Fruit fly (Drosophila melanogaster): ENCODE measurements around the gene Svil.

Gene Svil

DNA sequence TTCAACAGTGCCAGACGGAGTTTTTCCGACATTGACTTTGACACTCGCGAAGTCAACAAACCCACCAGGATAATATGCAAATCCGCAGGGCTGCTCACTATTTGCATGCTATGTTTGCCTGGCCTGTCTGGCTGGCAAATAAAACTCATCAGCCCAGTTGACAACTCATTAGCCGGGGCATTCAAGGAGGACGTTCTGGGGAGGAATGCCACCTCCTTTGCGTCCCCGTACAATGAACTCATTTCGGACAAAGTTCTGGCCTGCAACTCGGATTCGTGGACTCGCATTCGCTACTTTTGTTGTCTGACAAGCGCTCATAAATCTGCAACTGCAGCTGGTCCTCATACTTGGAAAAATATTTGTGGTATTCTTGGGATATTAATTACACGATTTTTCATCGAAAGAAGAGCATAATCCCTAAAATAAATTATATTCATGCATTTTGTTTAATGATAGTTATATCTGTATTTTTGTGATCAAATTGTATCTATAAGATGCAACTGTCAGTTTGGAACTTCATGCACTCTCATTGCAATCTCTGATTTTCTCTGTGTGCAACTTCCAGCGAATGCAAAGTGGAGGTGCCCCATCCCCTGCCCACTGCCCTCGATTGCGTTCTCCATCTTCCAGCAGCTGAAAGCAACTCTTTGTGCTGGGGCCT is 93.4 kb downstream of the Svil start (continued):
- TF ChIP-seq OdsH (GFP tag; optimal IDR thresholded peaks at IDR 0.05) (peak; percentile 56), CG32006 (GFP tag; optimal IDR thresholded peaks at IDR 0.05) (peak; percentile 57), CG10631 (GFP tag; optimal IDR thresholded peaks at IDR 0.05) (peak; percentile 75), svp (GFP tag) (peak; percentile 72), Ets96B (tag; optimal IDR thresholded peaks at IDR 0.05) (peak; percentile 81), Sox102F (GFP tag; optimal IDR thresholded peaks at IDR 0.05) (peak; percentile 53), CG4318 (GFP tag; optimal IDR thresholded peaks at IDR 0.05) (no peak), CG11294 (GFP tag; IDR thresholded peaks at IDR 0.05) (no peak), fkh (GFP tag; optimal IDR thresholded peaks at IDR 0.05) (no peak), CG1621 (tag; optimal IDR thresholded peaks at IDR 0.05) (peak; percentile 29), CG31627 (GFP tag; optimal IDR thresholded peaks at IDR 0.05) (peak; percentile 43), Sox14 (GFP tag; optimal IDR thresholded peaks at IDR 0.05) (peak; percentile 78), Eip93F (GFP tag; optimal IDR thresholded peaks at IDR 0.05) (no peak), dsx (GFP tag; optimal IDR thresholded peaks at IDR 0.05; ENCODE audit: poor library complexity, severe bottlenecking) (peak; percentile 66), CG9139 (GFP tag; optimal IDR thresholded peaks at IDR 0.05) (peak; percentile 43), CG8632 (GFP tag; optimal IDR thresholded peaks at IDR 0.05) (peak; percentile 51), fd59A (GFP tag; optimal IDR thresholded peaks at IDR 0.05) (peak; percentile 56), pdm3 (GFP tag; optimal IDR thresholded peaks at IDR 0.05) (peak; percentile 64), ss (GFP tag; optimal IDR thresholded peaks at IDR 0.05) (peak; percentile 61 to 76), Sox15 (GFP tag; optimal IDR thresholded peaks at IDR 0.05) (peak; percentile 10), lz (GFP tag; optimal IDR thresholded peaks at IDR 0.05) (peak; percentile 34), salr (GFP tag; optimal IDR thresholded peaks at IDR 0.05) (peak; percentile 10 to 76), Gug (GFP tag; IDR thresholded peaks at IDR 0.05) (peak; percentile 51; the same call in 1 of the 2 replicates), Eip78C (GFP tag) (peak; percentile 92), Hr4 (GFP tag; optimal IDR thresholded peaks at IDR 0.05) (peak; percentile 49)

DNA sequence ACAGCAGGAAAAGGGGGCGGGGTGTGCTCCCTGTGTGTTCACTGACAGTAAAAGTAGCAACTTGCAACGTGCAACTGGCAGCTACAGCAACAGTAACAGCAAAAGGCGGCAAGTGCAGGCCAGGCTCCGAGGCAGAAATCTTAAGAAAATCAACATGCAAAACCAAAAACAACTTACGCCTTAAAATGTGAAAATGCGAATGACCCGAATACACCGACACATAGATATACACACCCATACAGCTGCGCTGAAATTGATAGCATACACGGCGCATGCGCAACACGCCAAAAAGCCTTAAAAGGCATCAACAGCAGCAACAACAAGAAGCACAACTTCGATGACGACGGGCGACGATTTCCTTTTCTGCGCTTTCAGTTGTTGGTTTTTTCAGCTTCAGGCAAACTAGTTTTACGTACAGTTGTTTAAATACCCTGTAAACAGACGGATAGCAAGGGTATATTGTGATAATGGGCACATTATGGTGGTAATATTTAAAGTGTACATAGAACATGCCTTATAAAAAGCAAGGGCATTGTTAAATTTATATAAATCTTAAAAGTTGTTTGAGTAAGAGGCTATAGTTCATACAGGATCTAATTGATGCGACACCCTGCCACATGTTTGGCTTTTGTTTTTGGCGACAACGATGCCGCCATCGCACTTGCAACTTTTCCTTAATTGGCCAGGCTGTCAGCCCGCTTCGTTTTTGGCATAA is 95.0 kb downstream of the Svil start:
- TF ChIP-seq CG31627 (GFP tag; optimal IDR thresholded peaks at IDR 0.05): peak; percentile 71
- TF ChIP-seq dac (GFP tag; optimal IDR thresholded peaks at IDR 0.05): peak; percentile 81
- TF ChIP-seq CG4318 (GFP tag; optimal IDR thresholded peaks at IDR 0.05): peak; percentile 89
- TF ChIP-seq CG15336 (GFP tag; IDR thresholded peaks at IDR 0.05): peak; percentile 97
- peak; percentile 89 for TF ChIP-seq CG6792 (GFP tag; optimal IDR thresholded peaks at IDR 0.05)
- peak; percentile 93 for TF ChIP-seq CG11762 (GFP tag; optimal IDR thresholded peaks at IDR 0.05; ENCODE audit: insufficient read depth)
- peak; percentile 63 to 78 for TF ChIP-seq ss (GFP tag; optimal IDR thresholded peaks at IDR 0.05)
- TF ChIP-seq Sox102F (GFP tag; optimal IDR thresholded peaks at IDR 0.05): peak; percentile 79
- TF ChIP-seq Smox (GFP tag; optimal IDR thresholded peaks at IDR 0.05): peak; percentile 78
- TF ChIP-seq CG6163 (GFP tag; IDR thresholded peaks at IDR 0.05): peak; percentile 95
- TF ChIP-seq Ets21C (GFP tag; optimal IDR thresholded peaks at IDR 0.05): peak; percentile 53
- TF ChIP-seq Blimp-1 (GFP tag; optimal IDR thresholded peaks at IDR 0.05): peak; percentile 21
- TF ChIP-seq Sox15 (GFP tag; optimal IDR thresholded peaks at IDR 0.05): peak; percentile 74
- peak; percentile 96 for TF ChIP-seq Hr4 (GFP tag; optimal IDR thresholded peaks at IDR 0.05)
- TF ChIP-seq CG34406 (GFP tag; optimal IDR thresholded peaks at IDR 0.05): peak; percentile 85
- peak; percentile 67 for TF ChIP-seq CG1621 (tag; optimal IDR thresholded peaks at IDR 0.05)
- TF ChIP-seq CG10669 (GFP tag; optimal IDR thresholded peaks at IDR 0.05): peak; percentile 82
- TF ChIP-seq Met (GFP tag; optimal IDR thresholded peaks at IDR 0.05): peak; percentile 79
- TF ChIP-seq CG11294 (GFP tag; IDR thresholded peaks at IDR 0.05): peak; percentile 88
- peak; percentile 91 for TF ChIP-seq svp (GFP tag)
- TF ChIP-seq CG8632 (GFP tag; optimal IDR thresholded peaks at IDR 0.05): peak; percentile 83
- peak; percentile 52 for TF ChIP-seq fd85E (GFP tag; optimal IDR thresholded peaks at IDR 0.05)
- TF ChIP-seq salr (GFP tag; optimal IDR thresholded peaks at IDR 0.05): peak; percentile 47 to 75
- peak; percentile 90 for TF ChIP-seq CG7368 (GFP tag; optimal IDR thresholded peaks at IDR 0.05)
- TF ChIP-seq CG9139 (GFP tag; optimal IDR thresholded peaks at IDR 0.05): peak; percentile 56
- peak; percentile 95 for TF ChIP-seq CG6276 (GFP tag; optimal IDR thresholded peaks at IDR 0.05)
- TF ChIP-seq acj6 (GFP tag; optimal IDR thresholded peaks at IDR 0.05): peak; percentile 88
- peak; percentile 80 for TF ChIP-seq esn (GFP tag; optimal IDR thresholded peaks at IDR 0.05)
- TF ChIP-seq Eip93F (GFP tag; optimal IDR thresholded peaks at IDR 0.05): peak; percentile 22
- peak; percentile 87 for TF ChIP-seq Ets96B (tag; optimal IDR thresholded peaks at IDR 0.05)
- TF ChIP-seq CG6808 (GFP tag; optimal IDR thresholded peaks at IDR 0.05): peak; percentile 75
- TF ChIP-seq CG8119 (GFP tag; IDR thresholded peaks at IDR 0.05): peak; percentile 96
- peak; percentile 84 for TF ChIP-seq CG8319 (GFP tag; optimal IDR thresholded peaks at IDR 0.05)
- peak; percentile 87 for TF ChIP-seq achi (GFP tag; optimal IDR thresholded peaks at IDR 0.05)
- peak; percentile 92 for TF ChIP-seq pdm3 (GFP tag; optimal IDR thresholded peaks at IDR 0.05)
